Fruit fly (Drosophila melanogaster) whole organism, larva: ENCODE measurements around the gene CG46304.

ENCODE experiments used
- noc ChIP-seq: fragments of 200-800 bp; sonication (Bioruptor generic); optimal IDR thresholded peaks from 3 replicates; lab custom pipeline; 2019; ENCODE audit warnings: missing biosample characterization, mild to moderate bottlenecking, missing genetic modification characterization, moderate library complexity

Gene CG46304

DNA sequence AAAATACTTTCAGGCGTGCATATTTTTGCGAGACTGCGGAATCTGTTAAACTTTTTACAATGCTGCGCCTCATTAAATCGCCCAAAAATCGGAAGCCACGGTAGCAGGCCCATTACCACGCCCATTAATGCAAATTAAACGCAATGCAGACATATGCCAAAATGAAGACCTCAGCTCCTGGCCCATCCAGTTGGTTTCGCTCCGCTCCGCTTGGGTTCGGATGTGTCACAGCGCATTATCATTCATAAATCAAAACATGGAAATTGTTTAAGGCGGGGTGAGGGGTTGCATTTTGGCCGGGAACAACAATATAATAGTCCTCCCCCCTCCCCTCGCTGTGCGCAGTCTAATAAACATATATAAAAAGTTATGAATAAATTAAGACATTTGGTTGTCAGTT lies 18.2 kb upstream of the CG46304 start:
- TF ChIP-seq noc (tag; lab: Kevin White, UChicago), result no peak

DNA sequence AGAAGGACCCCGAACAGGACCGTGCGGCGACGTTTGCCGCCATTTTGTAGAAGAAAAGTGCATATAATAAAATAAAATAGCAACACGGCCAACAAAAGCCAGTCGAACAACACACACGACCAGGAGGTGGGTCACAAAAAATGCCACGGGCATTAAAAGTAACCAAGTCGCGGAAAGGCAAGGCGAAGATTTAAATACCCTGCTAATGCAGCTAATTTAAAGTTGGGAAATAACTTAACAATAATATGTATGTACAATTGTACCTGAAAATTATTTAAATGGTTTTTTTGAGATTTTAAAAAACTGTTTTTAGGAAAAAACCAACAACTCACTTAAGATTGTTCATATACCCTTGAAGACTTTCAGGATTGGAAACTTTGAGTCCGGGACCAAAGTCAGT lies 16.5 kb upstream of the CG46304 start:
- no peak for TF ChIP-seq noc (tag; lab: Kevin White, UChicago)

DNA sequence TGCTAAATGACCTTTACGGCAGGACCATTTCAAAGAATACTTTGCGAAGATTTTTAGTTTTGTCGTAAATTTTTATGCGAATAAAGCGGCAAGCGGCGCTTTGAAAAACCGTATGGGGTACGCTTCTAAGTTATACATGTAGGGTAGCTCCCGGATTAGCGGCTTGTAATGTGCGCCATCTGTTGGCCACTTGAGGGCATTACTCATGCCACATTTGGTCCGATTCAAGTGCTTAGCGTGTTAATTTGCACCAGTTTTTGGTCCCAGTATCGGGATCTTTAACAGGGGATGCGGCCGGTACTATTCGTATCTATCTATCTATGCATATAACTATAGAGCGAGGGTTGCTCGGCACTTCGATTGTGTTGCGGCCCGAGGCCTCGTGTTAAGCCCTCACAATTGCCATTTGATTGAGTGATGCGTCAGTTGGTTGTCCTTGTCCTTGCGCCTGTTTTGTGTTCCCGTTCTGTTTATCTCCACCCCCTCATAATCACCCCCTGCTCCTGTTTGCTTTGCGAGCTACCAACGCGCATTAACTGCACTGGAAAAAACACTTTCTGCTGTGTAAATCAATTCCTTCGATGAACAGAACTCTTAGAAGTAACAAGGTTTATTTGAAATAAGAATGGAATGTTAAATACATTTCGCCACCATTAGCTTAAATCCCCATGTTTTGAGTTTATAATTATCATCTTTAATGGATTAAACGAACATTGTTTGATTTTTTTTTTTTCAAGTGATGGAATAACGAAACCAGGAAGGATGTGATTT lies 15.6 kb upstream of the CG46304 start:
- TF ChIP-seq noc (tag; lab: Kevin White, UChicago), result no peak

DNA sequence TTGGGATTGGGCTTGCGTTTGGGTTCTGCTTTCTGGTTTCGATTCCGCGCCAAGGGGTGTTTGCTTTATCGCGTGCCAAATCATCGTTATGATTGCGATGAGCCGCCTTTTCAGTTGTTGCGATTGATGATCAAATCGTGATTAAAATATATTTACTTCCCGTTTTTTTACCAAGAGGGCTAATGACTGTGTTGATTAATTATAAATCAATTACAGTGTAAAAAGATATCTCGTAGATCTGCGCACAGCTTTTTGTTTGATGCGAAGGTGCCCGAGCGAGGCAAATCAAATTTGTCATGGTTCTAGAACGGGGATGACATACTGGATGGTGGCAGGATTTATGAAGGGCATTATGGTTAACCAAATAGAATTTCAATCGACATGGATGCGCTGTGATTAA lies 12.2 kb upstream of the CG46304 start:
- no peak for TF ChIP-seq noc (tag; lab: Kevin White, UChicago)

DNA sequence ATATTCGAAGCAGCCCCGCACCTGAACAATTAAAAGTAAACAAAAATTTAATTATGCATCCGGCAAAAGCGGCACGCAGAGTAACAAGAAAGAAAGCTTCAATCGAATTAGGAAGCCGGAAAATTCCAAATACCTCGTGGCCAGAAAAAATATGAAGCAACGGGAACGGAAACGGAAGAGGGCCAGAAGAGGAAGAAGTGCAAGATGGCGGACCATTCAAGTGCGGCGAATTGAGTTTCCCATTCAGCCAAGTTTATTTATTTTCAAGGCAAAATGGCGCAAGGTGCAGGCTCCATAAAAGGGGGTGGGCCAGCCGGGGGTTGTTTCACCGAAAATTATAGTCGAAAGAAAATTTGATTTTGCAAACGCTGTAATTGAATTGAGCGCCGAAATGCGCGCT lies 11.5 kb upstream of the CG46304 start:
- no peak for TF ChIP-seq noc (tag; lab: Kevin White, UChicago)

DNA sequence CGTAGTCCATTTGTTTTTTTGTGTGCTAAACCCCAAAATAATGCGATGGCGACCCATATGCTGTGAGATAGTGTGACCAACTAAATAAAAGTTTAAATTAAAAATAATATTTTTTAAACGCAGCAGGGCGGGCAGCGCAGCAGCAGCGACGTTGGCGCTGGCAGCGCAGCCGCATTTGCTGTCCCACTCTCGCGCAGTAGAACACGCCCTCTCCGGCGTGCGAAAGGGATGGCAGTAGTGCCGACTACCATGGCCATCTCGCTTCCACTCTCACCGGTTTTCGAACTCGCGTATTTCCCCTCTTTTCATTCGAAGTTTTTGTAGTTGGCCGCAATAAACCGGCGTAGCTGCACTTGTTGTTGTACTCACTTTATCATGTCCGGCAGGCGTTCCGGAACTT lies 10.0 kb upstream of the CG46304 start:
- no peak for TF ChIP-seq noc (tag; lab: Kevin White, UChicago)

DNA sequence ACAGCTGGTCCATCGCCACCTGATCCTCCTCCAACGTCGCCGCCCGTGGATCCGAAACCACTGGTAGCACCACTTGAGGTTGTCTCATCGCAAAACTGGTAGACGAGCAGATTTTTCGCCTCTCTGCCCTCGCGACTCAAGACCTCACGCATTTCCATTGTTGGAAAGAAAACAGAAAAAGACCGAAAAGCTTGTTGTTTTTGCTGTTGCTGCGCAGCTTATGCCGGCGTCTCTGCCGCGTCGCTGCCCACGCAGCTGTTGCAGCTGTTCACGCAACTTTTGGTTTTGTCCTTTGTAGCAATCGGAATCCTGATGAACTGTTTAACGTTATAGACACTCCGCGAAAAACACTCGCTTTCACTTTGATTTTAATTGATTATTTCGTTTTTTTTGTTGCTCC lies 2.8 kb upstream of the CG46304 start:
- TF ChIP-seq noc (tag; lab: Kevin White, UChicago), result no peak

DNA sequence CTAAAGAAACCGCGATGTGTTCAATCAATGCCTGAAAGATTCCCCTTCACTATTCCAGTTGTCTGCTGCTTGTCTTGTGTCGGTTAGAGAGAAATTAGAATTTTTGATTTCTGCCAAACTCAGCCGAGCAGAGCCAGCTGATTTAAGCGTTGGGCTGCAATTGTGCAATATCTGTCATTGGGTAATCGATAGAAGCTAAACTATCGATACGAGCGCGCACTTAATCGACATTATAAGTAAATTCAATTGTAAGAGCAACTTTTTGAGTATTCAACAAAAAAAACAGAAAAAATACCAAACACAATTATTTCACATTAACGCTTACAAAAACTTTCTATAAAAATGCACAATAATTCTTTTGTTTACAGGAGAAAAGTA lies 2.3 kb upstream of the CG46304 start, which contains the start of gene ssp3:
ssp3 (minus strand) TSS at position 164 of the 378 bp plus-strand sequence.
- TF ChIP-seq noc (tag; lab: Kevin White, UChicago), result no peak

DNA sequence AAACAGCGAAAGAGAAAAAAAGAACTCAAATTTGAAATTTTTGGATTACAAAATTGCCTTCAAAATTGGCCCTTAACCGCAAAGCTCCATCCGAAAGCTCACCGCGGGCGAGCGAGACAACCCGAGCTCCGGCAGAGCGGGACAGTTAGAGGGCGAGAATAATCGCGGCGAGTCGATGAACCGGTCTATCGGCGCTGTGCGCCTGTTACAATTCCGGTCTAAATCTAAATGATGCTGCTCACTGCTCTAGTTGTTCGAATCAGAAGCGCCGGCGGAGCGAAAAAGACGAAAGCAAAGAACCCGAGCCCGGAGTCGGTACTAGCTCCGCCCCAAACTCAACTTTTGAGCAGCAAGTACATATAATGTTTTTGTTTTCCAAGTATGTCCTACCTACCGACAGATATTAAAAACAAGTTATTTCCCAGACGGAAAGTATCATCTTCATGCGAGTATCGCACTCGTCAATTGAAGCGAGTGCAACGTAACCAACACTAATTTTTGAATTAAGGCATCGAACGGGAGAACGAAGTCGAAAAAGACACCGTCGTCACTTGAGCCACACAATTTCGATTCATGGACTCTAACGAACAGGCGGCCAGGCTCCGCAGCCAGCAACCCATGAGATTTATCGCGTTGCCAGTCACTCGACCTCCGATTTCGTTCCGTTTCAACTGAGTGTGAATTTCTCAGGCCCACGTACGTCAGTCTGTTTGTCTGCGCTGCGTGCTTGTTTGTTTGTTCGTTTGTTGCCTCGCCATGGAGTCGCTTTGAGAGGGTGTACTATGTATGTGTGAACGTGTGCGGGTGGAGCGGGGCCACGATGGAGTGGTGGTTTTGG lies 1.7 kb upstream of the CG46304 start:
- TF ChIP-seq noc (tag; lab: Kevin White, UChicago), result no peak

DNA sequence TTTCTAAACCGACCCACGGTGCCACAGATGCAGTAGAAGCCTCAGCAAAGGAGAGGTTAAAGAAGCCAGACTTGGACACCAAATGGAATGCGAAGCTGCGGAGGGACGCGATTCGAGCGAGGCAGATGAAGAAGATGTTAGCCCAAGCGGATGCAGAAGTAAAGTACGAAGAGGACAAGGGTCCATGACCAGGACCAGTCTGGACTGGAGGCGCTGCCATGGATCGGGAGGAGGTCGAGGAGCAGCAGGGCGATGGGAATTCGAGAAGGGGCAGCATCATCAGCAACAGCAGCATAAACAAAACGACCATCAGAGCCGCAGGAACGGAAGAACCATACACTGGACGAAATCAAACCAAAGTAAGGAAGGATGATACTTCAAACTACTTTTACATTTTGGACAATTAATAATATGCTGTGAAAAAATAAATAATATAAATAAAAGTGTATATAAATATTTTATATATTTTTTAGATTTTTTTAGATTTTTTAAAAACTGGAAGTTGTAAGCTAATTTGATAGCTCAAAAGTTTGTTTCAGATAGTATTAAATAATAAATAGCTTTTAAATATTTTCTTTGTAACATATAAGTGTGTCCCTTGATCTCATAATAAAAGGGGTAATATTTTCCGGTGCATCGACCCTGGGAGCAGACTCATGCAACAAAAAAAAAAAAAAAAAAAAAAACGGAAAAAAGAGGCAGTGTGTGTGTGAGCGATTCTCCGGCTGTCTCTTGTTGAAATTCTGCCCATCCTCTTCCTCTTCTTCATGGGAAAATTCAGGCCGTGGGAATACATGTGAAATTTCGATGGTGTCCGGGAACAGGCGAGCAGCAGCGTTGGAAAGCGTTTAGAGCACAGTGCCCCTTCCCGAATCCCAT lies 770 bp downstream of the CG46304 start:
- TF ChIP-seq noc (tag; lab: Kevin White, UChicago), result no peak

DNA sequence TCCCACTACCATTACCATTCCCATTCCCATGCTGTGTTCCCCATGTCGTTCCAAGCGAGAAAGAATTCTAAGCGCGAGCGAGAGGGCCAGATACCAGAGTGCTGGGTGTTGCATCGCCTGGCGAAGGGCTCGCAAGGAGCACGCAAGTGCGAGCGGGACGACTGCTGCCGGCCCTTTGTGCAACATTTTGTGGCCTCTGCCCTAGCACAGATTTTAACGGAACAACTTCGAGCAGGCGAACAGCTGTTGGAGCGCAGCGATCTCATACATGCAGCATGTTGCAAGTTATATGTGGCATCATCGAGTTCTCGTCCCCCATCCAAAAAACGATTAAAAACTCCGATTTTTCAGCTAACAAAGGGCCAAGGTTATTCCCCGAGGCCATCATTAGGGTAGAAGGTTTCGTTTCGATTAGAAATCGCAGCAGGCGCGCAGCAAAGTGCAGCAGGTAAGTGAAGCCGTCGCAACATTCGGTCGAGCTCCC lies 1.5 kb downstream of the CG46304 start:
- TF ChIP-seq noc (tag; lab: Kevin White, UChicago), result no peak

DNA sequence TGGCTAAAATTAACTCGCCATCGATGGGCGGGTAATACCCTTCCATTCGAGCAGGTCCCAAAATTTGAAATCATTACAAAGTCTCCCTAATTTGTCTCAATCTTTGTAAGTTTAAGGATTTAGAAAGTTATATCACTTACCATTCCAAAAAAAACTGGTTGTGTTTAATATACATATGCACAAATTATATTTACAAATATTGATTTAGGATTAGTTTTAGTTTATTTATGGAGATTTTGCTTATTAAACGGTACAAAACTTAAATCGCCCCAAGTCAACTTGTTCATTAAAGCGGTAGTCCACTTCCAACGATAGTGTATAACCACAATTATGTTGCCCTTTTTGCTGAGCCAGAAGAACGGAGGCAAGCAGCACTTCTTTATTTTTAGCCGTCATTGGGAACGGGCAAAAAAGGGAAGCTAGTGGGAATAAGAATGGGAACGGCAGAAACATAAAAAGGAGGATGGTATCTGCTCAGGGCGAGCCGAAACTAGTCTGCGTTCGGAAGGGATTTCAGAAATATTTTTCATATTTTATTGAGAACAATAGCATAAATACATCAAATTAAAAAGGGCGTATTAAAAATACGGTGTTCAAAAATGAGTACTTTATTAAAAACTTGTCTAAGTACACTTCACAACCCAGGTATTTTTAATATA lies 2.1 kb downstream of the CG46304 start:
- peak; percentile 8 for TF ChIP-seq noc (tag; lab: Kevin White, UChicago)

DNA sequence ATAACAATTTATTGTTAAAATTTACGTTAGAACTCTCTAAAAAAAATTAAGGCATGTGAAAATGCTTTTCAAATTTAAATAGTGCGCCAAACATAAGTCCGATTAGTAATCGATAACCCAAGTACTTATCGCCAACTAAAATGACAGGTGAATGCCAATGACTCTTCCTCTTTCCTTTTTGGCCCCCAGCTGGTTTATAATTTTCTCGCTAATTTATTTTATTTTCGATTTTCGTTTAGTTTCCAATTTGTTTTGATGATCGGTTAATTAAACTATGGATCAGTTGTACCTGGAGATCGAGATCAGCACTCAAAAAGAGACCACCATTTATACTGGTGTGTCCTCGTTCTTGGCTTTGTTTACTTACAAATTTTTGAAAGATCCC lies 2.6 kb downstream of the CG46304 start, which contains the start of gene CG10428:
CG10428 (plus strand) TSS at position 161 of the 385 bp plus-strand sequence.
- no peak for TF ChIP-seq noc (tag; lab: Kevin White, UChicago)

DNA sequence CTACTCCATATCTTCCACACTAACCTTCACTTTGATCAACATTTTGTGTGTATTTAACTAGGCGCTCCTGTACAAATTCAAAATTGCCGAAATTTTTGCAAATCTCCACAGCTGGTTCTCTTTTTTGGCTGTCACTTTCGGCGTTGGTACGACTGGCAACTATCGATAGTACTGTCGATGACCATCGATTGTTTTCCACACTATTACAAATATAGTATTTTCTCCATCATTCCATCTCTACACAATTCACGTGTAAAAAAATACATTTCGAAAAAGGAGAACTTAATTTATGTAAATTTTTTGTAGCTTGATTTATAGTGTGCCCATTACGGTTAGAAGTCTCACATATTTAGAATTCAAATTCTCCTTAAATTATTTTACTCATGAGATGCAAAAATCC lies 5.6 kb downstream of the CG46304 start, which contains the start of gene Nedd8:
Nedd8 (minus strand) TSS at position 164 of the 400 bp plus-strand sequence.
- TF ChIP-seq noc (tag; lab: Kevin White, UChicago), result no peak
